Worm (Caenorhabditis elegans) whole organism, L2 larva: ENCODE measurements around the gene moc-1.

Experiments
- F13H6.1 ChIP-seq: sonication (generic microtip); optimal IDR thresholded peaks from 2 replicates; lab custom pipeline; 2016; ENCODE audit warnings: missing genetic modification characterization, missing compliant biosample characterization
- R02D3.7 ChIP-seq: fragments of 150-350 bp; optimal IDR thresholded peaks from 2 replicates; lab custom pipeline; 2014; ENCODE audit warnings: missing biosample characterization, missing genetic modification characterization
- ZK546.5 ChIP-seq: sonication (generic microtip); optimal IDR thresholded peaks from 2 replicates; lab custom pipeline; 2017; ENCODE audit warnings: missing biosample characterization, missing genetic modification characterization
- elt-3 ChIP-seq: sonication (generic microtip); optimal IDR thresholded peaks from 2 replicates; lab custom pipeline; 2017; ENCODE audit warnings: missing biosample characterization, missing genetic modification characterization
- skn-1 ChIP-seq: sonication (generic microtip); optimal IDR thresholded peaks from 2 replicates; lab custom pipeline; 2017; ENCODE audit warnings: missing biosample characterization, missing genetic modification characterization
- sma-9 ChIP-seq, 2 experiments: fragments of 150-350 bp in 1 of 2; sonication (generic microtip) in 1 of 2; optimal IDR thresholded peaks; 2 replicates each; lab custom pipeline; 2014 to 2016; ENCODE audit warnings: missing genetic modification characterization in 2 of 2, mild to moderate bottlenecking in 1 of 2, missing biosample characterization in 1 of 2, missing compliant biosample characterization in 1 of 2, missing genetic modification reagents in 1 of 2, moderate library complexity in 1 of 2

DNA sequence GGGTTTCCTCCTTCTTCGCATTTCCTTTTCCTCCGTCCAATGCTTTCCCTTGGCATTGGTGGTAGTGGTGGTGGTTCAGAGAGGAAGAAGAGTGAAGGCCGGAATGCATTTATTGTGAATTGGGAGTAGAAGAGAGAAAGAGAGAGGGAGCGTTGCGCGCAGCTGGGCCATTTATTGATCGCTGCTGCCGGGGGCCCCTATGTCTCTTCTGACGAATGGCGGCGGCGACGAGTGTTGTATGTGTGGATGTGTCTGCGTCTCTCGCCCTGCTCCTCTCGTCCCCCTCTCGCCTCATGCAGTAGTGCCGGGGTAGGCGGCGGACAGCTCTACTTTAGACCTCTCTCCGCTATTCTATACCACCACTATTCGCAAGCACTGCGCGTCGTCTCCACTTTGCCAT is 8.2 kb upstream of the moc-1 start, which contains the start of gene unc-115:
- TF ChIP-seq R02D3.7 (tag; lab: Kevin White, UChicago) (no peak), ZK546.5 (no peak), skn-1 (no peak), F13H6.1 (tag; lab: Kevin White, UChicago) (peak; percentile 93), sma-9 (GFP tag; optimal IDR thresholded peaks at IDR 0.05; lab: Kevin White, UChicago) (peak; percentile 81), sma-9 (tag; optimal IDR thresholded peaks at IDR 0.05; lab: Kevin White, UChicago) (no peak), elt-3 (tag; lab: Kevin White, UChicago) (no peak)
